Fruit fly (Drosophila melanogaster): ENCODE measurements around the gene Pka-R1.
A peak's percentile ranks its signal among the peaks of the same experiment; 100 is the strongest.

Gene Pka-R1

dm6 chr3L:20798325-20798846, 17.5 kb upstream of the Pka-R1 start, which contains the start of the genes CG3698 and tzn (continued):
- TF ChIP-seq dysf (GFP tag; IDR thresholded peaks at IDR 0.05) (peak; percentile 92), CG4730 (GFP tag; IDR thresholded peaks at IDR 0.05) (peak; percentile 88), Usf (GFP tag; optimal IDR thresholded peaks at IDR 0.05) (peak; percentile 93), CG13123 (GFP tag; optimal IDR thresholded peaks at IDR 0.05) (peak; percentile 89), CG15601 (tag; optimal IDR thresholded peaks at IDR 0.05) (peak; percentile 92), Ets97D (GFP tag; optimal IDR thresholded peaks at IDR 0.05) (peak; percentile 100), CG6813 (GFP tag; optimal IDR thresholded peaks at IDR 0.05) (peak; percentile 95), cg (GFP tag; optimal IDR thresholded peaks at IDR 0.05) (no peak), Dbx (GFP tag; IDR thresholded peaks at IDR 0.05) (peak; percentile 93), ind (GFP tag; optimal IDR thresholded peaks at IDR 0.05) (peak; percentile 86), jing (GFP tag; optimal IDR thresholded peaks at IDR 0.05) (peak; percentile 83), CG13894 (tag; optimal IDR thresholded peaks at IDR 0.05) (no peak), CG17912 (GFP tag; optimal IDR thresholded peaks at IDR 0.05) (peak; percentile 98), CG32767 (GFP tag; IDR thresholded peaks at IDR 0.05) (peak; percentile 75), CG9876 (GFP tag; optimal IDR thresholded peaks at IDR 0.05) (peak; percentile 95), Med (GFP tag) (peak; percentile 99), CG17186 (GFP tag; optimal IDR thresholded peaks at IDR 0.05) (peak; percentile 85), ro (GFP tag; IDR thresholded peaks at IDR 0.05) (peak; percentile 75), sim (GFP tag; IDR thresholded peaks at IDR 0.05) (peak; percentile 82), slbo (GFP tag; IDR thresholded peaks at IDR 0.05) (peak; percentile 96), Hr51 (GFP tag; optimal IDR thresholded peaks at IDR 0.05) (peak in 1 of 2 experiments; percentile 86), CG2116 (GFP tag; optimal IDR thresholded peaks at IDR 0.05) (peak; percentile 90), dimm (GFP tag; IDR thresholded peaks at IDR 0.05) (peak; percentile 83), hb (GFP tag; IDR thresholded peaks at IDR 0.05; ENCODE audit: partially characterized antibody) (no peak), CG30403 (GFP tag; optimal IDR thresholded peaks at IDR 0.05) (peak; percentile 85), CG7372 (GFP tag; IDR thresholded peaks at IDR 0.05) (peak; percentile 94), Abd-B (GFP tag; optimal IDR thresholded peaks at IDR 0.05) (peak; percentile 93), CG18262 (tag; optimal IDR thresholded peaks at IDR 0.05) (peak; percentile 84), ab (GFP tag; optimal IDR thresholded peaks at IDR 0.05) (no peak), CG18476 (GFP tag; optimal IDR thresholded peaks at IDR 0.05) (peak; percentile 67), Mrtf (GFP tag; IDR thresholded peaks at IDR 0.05) (peak; percentile 90), Kr (GFP tag; optimal IDR thresholded peaks at IDR 0.05) (peak; percentile 81), vnd (GFP tag; IDR thresholded peaks at IDR 0.05; ENCODE audit: partially characterized antibody) (no peak), knrl (GFP tag; IDR thresholded peaks at IDR 0.05; ENCODE audit: partially characterized antibody) (no peak; the same call in 2 of the 3 replicates), mam (GFP tag; optimal IDR thresholded peaks at IDR 0.05) (peak; percentile 76), CG6791 (GFP tag; IDR thresholded peaks at IDR 0.05; ENCODE audit: partially characterized antibody) (no peak), rib (GFP tag; IDR thresholded peaks at IDR 0.05) (peak; percentile 84), BEAF-32 (GFP tag; optimal IDR thresholded peaks at IDR 0.05) (peak; percentile 43), ftz-f1 (GFP tag; optimal IDR thresholded peaks at IDR 0.05) (peak; percentile 62), CG9817 (tag; optimal IDR thresholded peaks at IDR 0.05) (peak; percentile 96), NfI (GFP tag; optimal IDR thresholded peaks at IDR 0.05) (peak; percentile 98), B-H1 (GFP tag; IDR thresholded peaks at IDR 0.05) (peak; percentile 87), sna (GFP tag; IDR thresholded peaks at IDR 0.05; ENCODE audit: partially characterized antibody) (no peak), Nf-YA (GFP tag; IDR thresholded peaks at IDR 0.05) (peak; percentile 89), CG5245 (GFP tag; optimal IDR thresholded peaks at IDR 0.05) (peak; percentile 88), Hsf (GFP tag; optimal IDR thresholded peaks at IDR 0.05) (peak; percentile 89), Pdp1 (GFP tag; optimal IDR thresholded peaks at IDR 0.05) (peak in 1 of 2 experiments; percentile 75), CG10366 (GFP tag; IDR thresholded peaks at IDR 0.05) (peak; percentile 94), pfk (GFP tag; optimal IDR thresholded peaks at IDR 0.05) (peak; percentile 82), Camta (GFP tag; optimal IDR thresholded peaks at IDR 0.05) (peak; percentile 87)
